Worm (Caenorhabditis elegans): ENCODE data around the gene F55E10.1.

ce11 chrX:8356305-8356704 lies 14.5 kb downstream of the F55E10.1 start:
- TF ChIP-seq lsy-2 (tag; optimal IDR thresholded peaks at IDR 0.05) (no peak), efl-3 (GFP tag; optimal IDR thresholded peaks at IDR 0.05) (no peak), ceh-90 (tag; optimal IDR thresholded peaks at IDR 0.05) (no peak), ceh-8 (GFP tag; optimal IDR thresholded peaks at IDR 0.05) (peak; percentile 18), blmp-1 (tag; optimal IDR thresholded peaks at IDR 0.05) (no peak)

All from whole organism, L1 larva.